Worm (Caenorhabditis elegans) whole organism, L4 larva: ENCODE results near the gene kbp-2.

Experiments
- F26F4.8 ChIP-seq: fragments of 200-800 bp; sonication (Bioruptor generic); conservative IDR thresholded peaks from 2 replicates; pipeline ENCODE4 v1.3.6; 2022; ENCODE audit warnings: missing genetic modification characterization, missing compliant biosample characterization
- F49E8.2 ChIP-seq: sonication (generic microtip); optimal IDR thresholded peaks from 2 replicates; lab custom pipeline; 2016; ENCODE audit warnings: missing compliant biosample characterization, mild to moderate bottlenecking, missing genetic modification characterization, borderline replicate concordance
- Y48G9A.11 ChIP-seq: fragments of 200-800 bp; sonication (Bioruptor generic); IDR thresholded peaks from 2 replicates; pipeline ENCODE4 v1.3.6; 2022; ENCODE audit warnings: missing genetic modification reagents, missing genetic modification characterization, missing compliant biosample characterization
- Y75B8A.6 ChIP-seq: fragments of 200-800 bp; sonication (Bioruptor generic); IDR thresholded peaks from 2 replicates; pipeline ENCODE4 v1.3.6; 2022; ENCODE audit warnings: missing genetic modification reagents, missing genetic modification characterization, missing compliant biosample characterization
- ZK546.5 ChIP-seq, 2 experiments: sonication (generic microtip); optimal IDR thresholded peaks; 2 replicates each; lab custom pipeline; 2017; ENCODE audit warnings: missing biosample characterization in 2 of 2, missing genetic modification characterization in 2 of 2
- aha-1 ChIP-seq: fragments of 150-350 bp; peaks from one replicate; lab custom pipeline; 2014; ENCODE audit warnings: missing biosample characterization, missing genetic modification characterization
- aly-2 ChIP-seq: sonication (generic microtip); optimal IDR thresholded peaks from 2 replicates; lab custom pipeline; 2018; ENCODE audit warnings: missing biosample characterization, missing genetic modification characterization
- ama-1 ChIP-seq: fragments of 150-350 bp; optimal IDR thresholded peaks from 2 replicates; lab custom pipeline; 2014; ENCODE audit warnings: inconsistent platforms, mixed read lengths
- arid-1 ChIP-seq: fragments of 200-800 bp; sonication (Bioruptor generic); conservative IDR thresholded peaks from 2 replicates; pipeline ENCODE4 v1.3.6; 2022; ENCODE audit warnings: missing genetic modification reagents, missing genetic modification characterization, missing compliant biosample characterization
- attf-4 ChIP-seq: sonication (generic microtip); optimal IDR thresholded peaks from 3 replicates; lab custom pipeline; 2017; ENCODE audit warnings: missing biosample characterization, missing genetic modification characterization
- ceh-20 ChIP-seq: fragments of 200-800 bp; sonication (Bioruptor generic); IDR thresholded peaks from 2 replicates; pipeline ENCODE4 v1.3.6; 2022; ENCODE audit warnings: missing genetic modification reagents, missing genetic modification characterization, missing compliant biosample characterization
- ceh-28 ChIP-seq: fragments of 150-350 bp; optimal IDR thresholded peaks from 2 replicates; lab custom pipeline; 2014; ENCODE audit warnings: missing biosample characterization, missing genetic modification reagents, missing genetic modification characterization
- ceh-82 ChIP-seq: sonication (generic microtip); optimal IDR thresholded peaks from 2 replicates; lab custom pipeline; 2017; ENCODE audit warnings: missing biosample characterization, missing genetic modification characterization
- ctbp-1 ChIP-seq: fragments of 200-800 bp; sonication (Bioruptor generic); IDR thresholded peaks from 2 replicates; pipeline ENCODE4 v1.3.6; 2022; ENCODE audit warnings: missing genetic modification reagents, missing genetic modification characterization, missing compliant biosample characterization
- dmd-6 ChIP-seq: fragments of 200-800 bp; sonication (Bioruptor generic); IDR thresholded peaks from 2 replicates; pipeline ENCODE4 v1.3.6; 2022; ENCODE audit warnings: missing genetic modification reagents, missing genetic modification characterization, missing compliant biosample characterization
- dmd-9 ChIP-seq: fragments of 200-800 bp; sonication (Bioruptor generic); IDR thresholded peaks from 2 replicates; pipeline ENCODE4 v1.3.6; 2022; ENCODE audit warnings: missing genetic modification reagents, missing genetic modification characterization, missing compliant biosample characterization
- dpl-1 ChIP-seq: fragments of 150-350 bp; optimal IDR thresholded peaks from 2 replicates; lab custom pipeline; 2014; ENCODE audit warnings: missing biosample characterization, missing genetic modification reagents, missing genetic modification characterization
- duxl-1 ChIP-seq: sonication (generic microtip); optimal IDR thresholded peaks from 2 replicates; lab custom pipeline; 2016; ENCODE audit warnings: mild to moderate bottlenecking, missing genetic modification characterization, moderate library complexity, missing compliant biosample characterization; ENCODE audit not compliant: poor library complexity
- egl-27 ChIP-seq: sonication (generic microtip); optimal IDR thresholded peaks from 3 replicates; lab custom pipeline; 2017; ENCODE audit warnings: missing biosample characterization, missing genetic modification reagents, missing genetic modification characterization
- gei-8 ChIP-seq: fragments of 200-800 bp; sonication (Bioruptor generic); optimal IDR thresholded peaks from 2 replicates; lab custom pipeline; 2018; ENCODE audit warnings: mild to moderate bottlenecking, missing genetic modification characterization, missing compliant biosample characterization
- hif-1 ChIP-seq, 2 experiments: sonication (generic microtip); optimal IDR thresholded peaks; 2 replicates each; lab custom pipeline; 2016 to 2017; ENCODE audit warnings: missing compliant biosample characterization in 2 of 2, missing genetic modification characterization in 2 of 2, missing genetic modification reagents in 2 of 2, missing genotype in 2 of 2, mild to moderate bottlenecking in 1 of 2
- hlh-11 ChIP-seq: fragments of 200-800 bp; sonication (Bioruptor generic); optimal IDR thresholded peaks from 2 replicates; lab custom pipeline; 2018; ENCODE audit warnings: mild to moderate bottlenecking, missing genetic modification characterization, missing compliant biosample characterization
- hlh-30 ChIP-seq: sonication (generic microtip); optimal IDR thresholded peaks from 2 replicates; lab custom pipeline; 2017; ENCODE audit warnings: antibody characterized with exemption, mild to moderate bottlenecking, missing genetic modification characterization, missing compliant biosample characterization; ENCODE audit not compliant: insufficient read depth
- lin-13 ChIP-seq: fragments of 150-350 bp; optimal IDR thresholded peaks from 2 replicates; lab custom pipeline; 2014; ENCODE audit warnings: missing biosample characterization, missing genetic modification reagents, missing genetic modification characterization
- lin-39 ChIP-seq: fragments of 150-350 bp; optimal IDR thresholded peaks from 2 replicates; lab custom pipeline; 2014; ENCODE audit warnings: missing biosample characterization, missing genetic modification reagents, missing genetic modification characterization
- lsy-2 ChIP-seq, 2 experiments: fragments of 150-350 bp in 1 of 2; sonication (generic microtip) in 1 of 2; optimal IDR thresholded peaks; 2 replicates each; lab custom pipeline; 2014 to 2017; ENCODE audit warnings: missing biosample characterization in 2 of 2, missing genetic modification characterization in 2 of 2
- mdt-29 ChIP-seq: fragments of 200-800 bp; sonication (Bioruptor generic); IDR thresholded peaks from 2 replicates; pipeline ENCODE4 v1.3.6; 2022; ENCODE audit warnings: missing genetic modification reagents, missing genetic modification characterization, missing compliant biosample characterization
- mep-1 ChIP-seq: fragments of 150-350 bp; sonication (generic microtip); optimal IDR thresholded peaks from 3 replicates; lab custom pipeline; 2014; ENCODE audit warnings: missing biosample characterization, missing genetic modification characterization
- mes-2 ChIP-seq: sonication (generic microtip); optimal IDR thresholded peaks from 2 replicates; lab custom pipeline; 2016; ENCODE audit warnings: missing genotype, mild to moderate bottlenecking, missing genetic modification characterization, missing compliant biosample characterization; ENCODE audit not compliant: poor library complexity, severe bottlenecking
- mxl-2 ChIP-seq: fragments of 200-800 bp; sonication (Bioruptor generic); conservative IDR thresholded peaks from 2 replicates; pipeline ENCODE4 v1.3.6; 2022; ENCODE audit warnings: missing genetic modification reagents, missing genetic modification characterization, missing compliant biosample characterization
- mxl-3 ChIP-seq: fragments of 200-800 bp; sonication (Bioruptor generic); optimal IDR thresholded peaks from 2 replicates; lab custom pipeline; 2018; ENCODE audit warnings: mild to moderate bottlenecking, missing genetic modification characterization, missing compliant biosample characterization
- nhr-10 ChIP-seq: fragments of 150-350 bp; optimal IDR thresholded peaks from 2 replicates; lab custom pipeline; 2014; ENCODE audit warnings: missing biosample characterization, missing genetic modification characterization
- nhr-42 ChIP-seq: fragments of 200-800 bp; sonication (Bioruptor generic); IDR thresholded peaks from 2 replicates; pipeline ENCODE4 v1.3.6; 2022; ENCODE audit warnings: missing genetic modification characterization, missing compliant biosample characterization
- nhr-48 ChIP-seq: sonication (generic microtip); optimal IDR thresholded peaks from 2 replicates; lab custom pipeline; 2016; ENCODE audit warnings: mild to moderate bottlenecking, missing genetic modification characterization, missing compliant biosample characterization
- nhr-6 ChIP-seq: fragments of 150-350 bp; optimal IDR thresholded peaks from 2 replicates; lab custom pipeline; 2014; ENCODE audit warnings: missing biosample characterization, missing genetic modification characterization
- pha-4 ChIP-seq, 2 experiments: fragments of 150-350 bp in 1 of 2; fragments of 200-800 bp in 1 of 2; sonication (Bioruptor generic) in 1 of 2; IDR thresholded peaks in 1 of 2; optimal IDR thresholded peaks in 1 of 2; 2 replicates each; pipeline versions ENCODE4 v1.3.6 to Lab custom; 2014 to 2022; ENCODE audit warnings: missing genetic modification characterization in 2 of 2, missing genetic modification reagents in 2 of 2, missing biosample characterization in 1 of 2, missing compliant biosample characterization in 1 of 2
- rbr-2 ChIP-seq: sonication (generic microtip); optimal IDR thresholded peaks from 2 replicates; lab custom pipeline; 2016; ENCODE audit warnings: missing genotype, missing genetic modification characterization, missing compliant biosample characterization
- snpc-4 ChIP-seq: fragments of 150-350 bp; optimal IDR thresholded peaks from 2 replicates; lab custom pipeline; 2014; ENCODE audit warnings: missing biosample characterization, missing genetic modification characterization
- spr-3 ChIP-seq: fragments of 200-800 bp; sonication (Bioruptor generic); optimal IDR thresholded peaks from 2 replicates; lab custom pipeline; 2018; ENCODE audit warnings: mild to moderate bottlenecking, missing genetic modification characterization, missing compliant biosample characterization
- tra-1 ChIP-seq: fragments of 200-800 bp; sonication (Bioruptor generic); IDR thresholded peaks from 2 replicates; pipeline ENCODE4 v1.3.6; 2022; ENCODE audit warnings: missing genetic modification reagents, missing genetic modification characterization, missing compliant biosample characterization
- unc-62 ChIP-seq, 3 experiments: fragments of 150-350 bp in 1 of 3; sonication (generic microtip); optimal IDR thresholded peaks in 2 of 3; peaks in 1 of 3; 1 replicate in 1 of 3; 2 replicates in 2 of 3; lab custom pipeline; 2014 to 2017; ENCODE audit warnings: missing biosample characterization in 3 of 3, missing genetic modification characterization in 3 of 3, missing genetic modification reagents in 3 of 3, missing genotype in 1 of 3
- zag-1 ChIP-seq: fragments of 150-350 bp; optimal IDR thresholded peaks from 2 replicates; lab custom pipeline; 2014; ENCODE audit warnings: missing biosample characterization, missing genetic modification characterization
- zfp-2 ChIP-seq: sonication (generic microtip); optimal IDR thresholded peaks from 2 replicates; lab custom pipeline; 2016; ENCODE audit warnings: mild to moderate bottlenecking, missing genetic modification characterization, missing compliant biosample characterization
- zfp-3 ChIP-seq: fragments of 200-800 bp; sonication (Bioruptor generic); conservative IDR thresholded peaks from 2 replicates; pipeline ENCODE4 v1.3.6; 2022; ENCODE audit warnings: missing genetic modification reagents, missing genetic modification characterization, missing compliant biosample characterization
- zip-11 ChIP-seq: fragments of 200-800 bp; sonication (Bioruptor generic); IDR thresholded peaks from 2 replicates; pipeline ENCODE4 v1.3.6; 2022; ENCODE audit warnings: missing genetic modification characterization, missing compliant biosample characterization
- zip-2 ChIP-seq: fragments of 150-350 bp; optimal IDR thresholded peaks from 2 replicates; lab custom pipeline; 2014; ENCODE audit warnings: missing biosample characterization, missing genetic modification characterization

The kbp-2 gene

DNA sequence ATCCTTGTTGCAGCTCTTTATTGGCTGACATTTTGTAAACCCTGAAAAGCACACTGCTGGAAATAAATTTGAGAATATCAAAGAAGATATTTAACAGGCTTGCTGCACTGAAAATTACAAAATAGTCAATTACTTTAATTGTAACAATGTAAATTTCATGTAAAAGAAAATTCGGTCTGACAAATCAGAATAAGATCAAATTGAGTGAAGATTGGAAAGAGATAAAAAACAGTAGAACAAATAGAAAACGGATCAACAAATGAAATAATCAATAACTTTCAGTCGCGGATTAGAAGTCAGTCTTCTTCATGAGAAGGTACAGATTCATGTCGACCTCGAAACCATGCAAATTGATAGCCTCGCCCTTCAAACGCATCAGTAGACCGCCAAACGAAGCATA, 13.4 kb upstream of the kbp-2 start, which contains the start of gene rars-1:
rars-1 (minus strand) TSS at position 101 of the 400 bp plus-strand sequence.
- TF ChIP-seq nhr-42: no peak
- peak in 1 of 2 experiments; percentile 57 for TF ChIP-seq unc-62 (GFP tag; optimal IDR thresholded peaks at IDR 0.05 in 1 of 2; lab: Kevin White, UChicago)
- TF ChIP-seq unc-62 (tag; optimal IDR thresholded peaks at IDR 0.05; lab: Kevin White, UChicago): no peak
- TF ChIP-seq, all 104 proteins: peak for 1

DNA sequence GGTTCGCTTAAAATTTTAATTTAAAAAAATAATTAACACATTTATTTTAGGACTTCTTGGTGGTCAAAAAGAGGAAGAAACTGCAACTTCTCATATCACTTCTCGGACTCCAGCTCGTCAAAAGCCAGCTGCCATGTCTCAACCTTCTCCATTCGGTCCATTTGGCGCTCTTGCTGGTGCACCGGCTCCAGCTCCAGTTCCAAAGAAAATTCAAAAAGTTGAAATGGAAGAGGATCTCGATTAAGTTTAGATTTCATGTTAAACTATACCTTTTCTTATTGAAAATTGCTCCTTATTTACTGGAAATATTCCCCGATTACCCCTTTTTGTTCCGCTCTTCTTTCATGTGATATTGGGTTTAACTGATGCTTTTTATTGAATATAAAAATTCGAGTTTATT, 10.1 kb upstream of the kbp-2 start:
- TF ChIP-seq aha-1 (tag; lab: Kevin White, UChicago): peak; percentile 93
- TF ChIP-seq gei-8 (GFP tag; lab: Kevin White, UChicago): no peak

DNA sequence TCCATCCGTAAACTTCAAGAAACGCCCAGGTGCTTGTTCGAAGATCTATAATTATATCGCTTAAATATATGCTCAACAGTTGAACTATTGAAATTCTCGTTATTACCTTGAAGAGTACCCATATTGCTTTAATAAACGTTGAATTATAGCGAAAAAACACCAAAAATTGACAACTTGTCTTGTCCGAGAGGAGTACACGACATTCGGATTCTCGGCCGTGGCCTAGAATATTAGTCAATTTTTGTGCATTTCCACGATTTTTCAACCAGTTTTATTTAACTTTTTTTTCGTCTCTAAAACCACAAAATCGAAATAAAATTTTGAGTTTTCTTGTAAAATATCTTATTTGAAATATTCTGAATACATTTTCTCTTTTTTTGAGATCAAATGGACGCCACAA, 8.6 kb upstream of the kbp-2 start, which contains the start of the genes F26F4.9 and cee-1:
F26F4.9 (minus strand) TSS at position 205 of the 400 bp plus-strand sequence.
cee-1 (plus strand) TSS at position 383 of the 400 bp plus-strand sequence.
- TF ChIP-seq nhr-6: no peak
- TF ChIP-seq mes-2 (tag; lab: Kevin White, UChicago): peak; percentile 97
- TF ChIP-seq lsy-2 (tag; optimal IDR thresholded peaks at IDR 0.05; lab: Kevin White, UChicago): peak in 1 of 2 experiments; percentile 74
- TF ChIP-seq pha-4 (GFP tag; IDR thresholded peaks at IDR 0.05; lab: Robert Waterston, UW): no peak
- no peak for TF ChIP-seq pha-4 (tag; optimal IDR thresholded peaks at IDR 0.05; lab: Kevin White, UChicago)
- 0 out of 2 replicates have a peak, but pooled peaks have one; percentile 37 for TF ChIP-seq dmd-9 (GFP tag; lab: Robert Waterston, UW)
- no peak for TF ChIP-seq mxl-2 (GFP tag; lab: Robert Waterston, UW)
- no peak for TF ChIP-seq snpc-4 (tag; lab: Kevin White, UChicago)
- TF ChIP-seq ZK546.5 (tag; optimal IDR thresholded peaks at IDR 0.05; lab: Kevin White, UChicago): no peak
- no peak for TF ChIP-seq gei-8 (GFP tag; lab: Kevin White, UChicago)
- no peak for TF ChIP-seq hlh-30 (tag; lab: Kevin White, UChicago)
- TF ChIP-seq Y75B8A.6 (GFP tag; lab: Robert Waterston, UW): no peak
- TF ChIP-seq F49E8.2: peak; percentile 4
- no peak for TF ChIP-seq spr-3 (GFP tag; lab: Kevin White, UChicago)
- no peak for TF ChIP-seq mdt-29 (GFP tag; lab: Robert Waterston, UW)
- TF ChIP-seq dmd-6 (GFP tag; lab: Robert Waterston, UW): peak; percentile 19; the same call in 1 of the 2 replicates
- TF ChIP-seq rbr-2 (tag; lab: Kevin White, UChicago): peak; percentile 32
- TF ChIP-seq ctbp-1: no peak
- peak in 1 of 2 experiments; percentile 70 for TF ChIP-seq hif-1 (tag; optimal IDR thresholded peaks at IDR 0.05; lab: Kevin White, UChicago)
- no peak for TF ChIP-seq zag-1 (tag; lab: Kevin White, UChicago)
- no peak for TF ChIP-seq zip-11 (GFP tag; lab: Robert Waterston, UW)
- no peak for TF ChIP-seq attf-4 (tag; lab: Kevin White, UChicago)
- TF ChIP-seq arid-1 (GFP tag; lab: Robert Waterston, UW): no peak
- TF ChIP-seq F26F4.8 (GFP tag; lab: Robert Waterston, UW): no peak
- TF ChIP-seq aly-2: no peak
- no peak for TF ChIP-seq tra-1
- TF ChIP-seq zip-2 (tag; lab: Kevin White, UChicago): no peak
- TF ChIP-seq Y48G9A.11 (GFP tag; lab: Robert Waterston, UW): 0 out of 2 replicates have a peak, but pooled peaks have one; percentile 15
- TF ChIP-seq nhr-10 (tag; lab: Kevin White, UChicago): no peak
- peak; percentile 3 for TF ChIP-seq hlh-11 (tag; lab: Kevin White, UChicago)
- TF ChIP-seq ceh-28 (tag; lab: Kevin White, UChicago): no peak
- TF ChIP-seq duxl-1 (tag; lab: Kevin White, UChicago): no peak
- TF ChIP-seq mep-1 (tag; lab: Kevin White, UChicago): peak; percentile 38
- TF ChIP-seq lin-13 (GFP tag; lab: Kevin White, UChicago): no peak
- TF ChIP-seq dpl-1 (GFP tag; lab: Kevin White, UChicago): peak; percentile 78
- TF ChIP-seq ceh-82 (tag; lab: Kevin White, UChicago): no peak
- no peak for TF ChIP-seq egl-27 (tag; lab: Kevin White, UChicago)
- TF ChIP-seq lin-39 (tag; lab: Kevin White, UChicago): no peak
- TF ChIP-seq mxl-3 (GFP tag; lab: Kevin White, UChicago): no peak
- TF ChIP-seq zfp-3 (GFP tag; lab: Robert Waterston, UW): no peak
- no peak for TF ChIP-seq zfp-2 (tag; lab: Kevin White, UChicago)
- TF ChIP-seq nhr-48 (tag; lab: Kevin White, UChicago): no peak
- no peak for TF ChIP-seq unc-62 (GFP tag; optimal IDR thresholded peaks at IDR 0.05 in 1 of 2; lab: Kevin White, UChicago)
- TF ChIP-seq unc-62 (tag; optimal IDR thresholded peaks at IDR 0.05; lab: Kevin White, UChicago): no peak
- TF ChIP-seq ama-1 (lab: Kevin White, UChicago): no peak
- no peak for TF ChIP-seq ceh-20
